Worm (Caenorhabditis elegans) whole organism, L3 larva: ENCODE data around the gene Y39A1A.24.
A peak's percentile ranks its signal among the peaks of the same experiment; 100 is the strongest.

Experiments used
- R02D3.7 ChIP-seq: fragments of 150-350 bp; optimal IDR thresholded peaks from 2 replicates; lab custom pipeline; 2014; ENCODE audit warnings: missing biosample characterization, missing genetic modification characterization
- ZK546.5 ChIP-seq: sonication (generic microtip); optimal IDR thresholded peaks from 2 replicates; lab custom pipeline; 2017; ENCODE audit warnings: missing biosample characterization, missing genetic modification characterization
- aly-2 ChIP-seq: fragments of 150-350 bp; optimal IDR thresholded peaks from 2 replicates; lab custom pipeline; 2014; ENCODE audit warnings: missing biosample characterization, missing genetic modification characterization
- ama-1 ChIP-seq: fragments of 150-350 bp; optimal IDR thresholded peaks from 2 replicates; lab custom pipeline; 2018
- ceh-16 ChIP-seq: sonication (generic microtip); optimal IDR thresholded peaks from 2 replicates; lab custom pipeline; 2017; ENCODE audit warnings: missing biosample characterization, missing genetic modification characterization
- ceh-28 ChIP-seq: fragments of 150-350 bp; optimal IDR thresholded peaks from 2 replicates; lab custom pipeline; 2014; ENCODE audit warnings: missing biosample characterization, missing genetic modification reagents, missing genetic modification characterization
- ceh-82 ChIP-seq: fragments of 150-350 bp; optimal IDR thresholded peaks from 2 replicates; lab custom pipeline; 2014; ENCODE audit warnings: missing biosample characterization, missing genetic modification characterization
- ceh-9 ChIP-seq: sonication (generic microtip); optimal IDR thresholded peaks from 2 replicates; lab custom pipeline; 2018; ENCODE audit warnings: missing biosample characterization, missing genetic modification characterization
- daf-12 ChIP-seq: fragments of 150-350 bp; optimal IDR thresholded peaks from 2 replicates; lab custom pipeline; 2014; ENCODE audit warnings: missing biosample characterization, missing genetic modification reagents, missing genetic modification characterization
- egl-27 ChIP-seq: sonication (generic microtip); optimal IDR thresholded peaks from 4 replicates; lab custom pipeline; 2017; ENCODE audit warnings: missing biosample characterization, missing genetic modification reagents, missing genetic modification characterization
- egl-5 ChIP-seq: fragments of 150-350 bp; optimal IDR thresholded peaks from 2 replicates; lab custom pipeline; 2017; ENCODE audit warnings: missing biosample characterization, missing genetic modification reagents, missing genetic modification characterization, inconsistent platforms
- elt-1 ChIP-seq: fragments of 150-350 bp; optimal IDR thresholded peaks from 2 replicates; lab custom pipeline; 2014; ENCODE audit warnings: missing biosample characterization, missing genetic modification characterization
- elt-3 ChIP-seq, 3 experiments: fragments of 150-350 bp in 1 of 3; sonication (generic microtip) in 2 of 3; optimal IDR thresholded peaks; 2 replicates in 2 of 3; 4 replicates in 1 of 3; lab custom pipeline; 2014 to 2017; ENCODE audit warnings: missing biosample characterization in 3 of 3, missing genetic modification characterization in 3 of 3
- eor-1 ChIP-seq, 2 experiments: fragments of 150-350 bp; optimal IDR thresholded peaks; 2 replicates each; lab custom pipeline; 2014 to 2018; ENCODE audit warnings: missing biosample characterization in 2 of 2, missing genetic modification characterization in 2 of 2
- fkh-10 ChIP-seq: sonication (generic microtip); optimal IDR thresholded peaks from 2 replicates; lab custom pipeline; 2017; ENCODE audit warnings: missing biosample characterization, missing genetic modification reagents, missing genetic modification characterization
- fkh-2 ChIP-seq: fragments of 150-350 bp; optimal IDR thresholded peaks from 2 replicates; lab custom pipeline; 2014; ENCODE audit warnings: missing biosample characterization, missing genetic modification reagents, missing genetic modification characterization
- fos-1 ChIP-seq: fragments of 150-350 bp; optimal IDR thresholded peaks from 2 replicates; lab custom pipeline; 2014; ENCODE audit warnings: missing biosample characterization, missing genetic modification characterization
- hmg-11 ChIP-seq: sonication (generic microtip); optimal IDR thresholded peaks from 2 replicates; lab custom pipeline; 2016; ENCODE audit warnings: missing genetic modification characterization, missing compliant biosample characterization
- jun-1 ChIP-seq: fragments of 150-350 bp; optimal IDR thresholded peaks from 2 replicates; lab custom pipeline; 2014; ENCODE audit warnings: missing biosample characterization, missing genetic modification reagents, missing genetic modification characterization
- lin-15B ChIP-seq: fragments of 150-350 bp; optimal IDR thresholded peaks from 2 replicates; lab custom pipeline; 2014; ENCODE audit warnings: missing biosample characterization, missing genetic modification characterization
- lin-39 ChIP-seq: fragments of 150-350 bp; optimal IDR thresholded peaks from 2 replicates; lab custom pipeline; 2018; ENCODE audit warnings: missing biosample characterization, missing genetic modification reagents, missing genetic modification characterization
- lsy-12 ChIP-seq: sonication (generic microtip); optimal IDR thresholded peaks from 2 replicates; lab custom pipeline; 2016; ENCODE audit warnings: mild to moderate bottlenecking, missing genetic modification characterization, missing compliant biosample characterization
- mdl-1 ChIP-seq: fragments of 150-350 bp; optimal IDR thresholded peaks from 2 replicates; lab custom pipeline; 2014; ENCODE audit warnings: missing biosample characterization, missing genetic modification characterization
- mml-1 ChIP-seq: fragments of 150-350 bp; sonication (generic microtip); optimal IDR thresholded peaks from 3 replicates; lab custom pipeline; 2014; ENCODE audit warnings: missing biosample characterization, missing genetic modification characterization
- nfya-1 ChIP-seq: sonication (generic microtip); optimal IDR thresholded peaks from 2 replicates; lab custom pipeline; 2017; ENCODE audit warnings: missing genetic modification characterization, mild to moderate bottlenecking, missing compliant biosample characterization, antibody characterized with exemption, moderate library complexity; ENCODE audit not compliant: insufficient read depth
- nhr-11 ChIP-seq: fragments of 150-350 bp; optimal IDR thresholded peaks from 2 replicates; lab custom pipeline; 2014; ENCODE audit warnings: missing biosample characterization, missing genetic modification characterization
- nhr-12 ChIP-seq: fragments of 150-350 bp; optimal IDR thresholded peaks from 2 replicates; lab custom pipeline; 2014; ENCODE audit warnings: missing biosample characterization, missing genetic modification characterization
- nhr-23 ChIP-seq: fragments of 150-350 bp; optimal IDR thresholded peaks from 2 replicates; lab custom pipeline; 2014; ENCODE audit warnings: missing biosample characterization, missing genetic modification reagents, missing genetic modification characterization
- nhr-237 ChIP-seq: fragments of 150-350 bp; optimal IDR thresholded peaks from 2 replicates; lab custom pipeline; 2014; ENCODE audit warnings: missing biosample characterization, missing genetic modification characterization
- nhr-25 ChIP-seq: sonication (generic microtip); optimal IDR thresholded peaks from 2 replicates; lab custom pipeline; 2017; ENCODE audit warnings: missing biosample characterization, missing genetic modification characterization
- nhr-28 ChIP-seq: fragments of 150-350 bp; optimal IDR thresholded peaks from 2 replicates; lab custom pipeline; 2014; ENCODE audit warnings: missing biosample characterization, missing genetic modification characterization
- nhr-43 ChIP-seq: sonication (generic microtip); optimal IDR thresholded peaks from 2 replicates; lab custom pipeline; 2016; ENCODE audit warnings: mild to moderate bottlenecking, missing genetic modification characterization, missing compliant biosample characterization; ENCODE audit not compliant: poor library complexity, severe bottlenecking
- nhr-67 ChIP-seq: fragments of 150-350 bp; optimal IDR thresholded peaks from 2 replicates; lab custom pipeline; 2014; ENCODE audit warnings: missing biosample characterization, missing genetic modification characterization
- nhr-76 ChIP-seq: fragments of 150-350 bp; sonication (generic microtip); optimal IDR thresholded peaks from 5 replicates; lab custom pipeline; 2014; ENCODE audit warnings: missing biosample characterization, missing genetic modification characterization
- nhr-77 ChIP-seq: fragments of 150-350 bp; optimal IDR thresholded peaks from 2 replicates; lab custom pipeline; 2014; ENCODE audit warnings: missing biosample characterization, missing genetic modification characterization
- pha-4 ChIP-seq: fragments of 150-350 bp; optimal IDR thresholded peaks from 2 replicates; lab custom pipeline; 2014; ENCODE audit warnings: missing biosample characterization, missing genetic modification reagents, missing genetic modification characterization
- pqm-1 ChIP-seq: fragments of 150-350 bp; optimal IDR thresholded peaks from 2 replicates; lab custom pipeline; 2017; ENCODE audit warnings: missing biosample characterization, missing genetic modification characterization, inconsistent platforms
- sea-2 ChIP-seq: fragments of 150-350 bp; sonication (generic microtip); optimal IDR thresholded peaks from 4 replicates; lab custom pipeline; 2014; ENCODE audit warnings: missing biosample characterization, missing genetic modification reagents, missing genetic modification characterization
- skn-1 ChIP-seq: fragments of 150-350 bp; optimal IDR thresholded peaks from 2 replicates; lab custom pipeline; 2014; ENCODE audit warnings: missing biosample characterization, missing genetic modification characterization
- snpc-4 ChIP-seq: fragments of 150-350 bp; optimal IDR thresholded peaks from 2 replicates; lab custom pipeline; 2014; ENCODE audit warnings: missing biosample characterization, missing genetic modification characterization
- tbx-2 ChIP-seq: sonication (generic microtip); optimal IDR thresholded peaks from 2 replicates; lab custom pipeline; 2016; ENCODE audit warnings: mild to moderate bottlenecking, missing genetic modification characterization, missing compliant biosample characterization
- unc-39 ChIP-seq: sonication (generic microtip); optimal IDR thresholded peaks from 4 replicates; lab custom pipeline; 2017; ENCODE audit warnings: missing biosample characterization, missing genetic modification characterization
- unc-62 ChIP-seq: fragments of 150-350 bp; sonication (generic microtip); optimal IDR thresholded peaks from 4 replicates; lab custom pipeline; 2014; ENCODE audit warnings: missing biosample characterization, missing genetic modification reagents, missing genetic modification characterization
- zag-1 ChIP-seq: fragments of 150-350 bp; optimal IDR thresholded peaks from 2 replicates; lab custom pipeline; 2014; ENCODE audit warnings: missing biosample characterization, missing genetic modification characterization
- ztf-11 ChIP-seq: fragments of 150-350 bp; optimal IDR thresholded peaks from 2 replicates; lab custom pipeline; 2014; ENCODE audit warnings: missing biosample characterization, missing genetic modification characterization
- ztf-4 ChIP-seq: fragments of 150-350 bp; optimal IDR thresholded peaks from 2 replicates; lab custom pipeline; 2014; ENCODE audit warnings: missing biosample characterization, missing genetic modification characterization

Gene Y39A1A.24

DNA sequence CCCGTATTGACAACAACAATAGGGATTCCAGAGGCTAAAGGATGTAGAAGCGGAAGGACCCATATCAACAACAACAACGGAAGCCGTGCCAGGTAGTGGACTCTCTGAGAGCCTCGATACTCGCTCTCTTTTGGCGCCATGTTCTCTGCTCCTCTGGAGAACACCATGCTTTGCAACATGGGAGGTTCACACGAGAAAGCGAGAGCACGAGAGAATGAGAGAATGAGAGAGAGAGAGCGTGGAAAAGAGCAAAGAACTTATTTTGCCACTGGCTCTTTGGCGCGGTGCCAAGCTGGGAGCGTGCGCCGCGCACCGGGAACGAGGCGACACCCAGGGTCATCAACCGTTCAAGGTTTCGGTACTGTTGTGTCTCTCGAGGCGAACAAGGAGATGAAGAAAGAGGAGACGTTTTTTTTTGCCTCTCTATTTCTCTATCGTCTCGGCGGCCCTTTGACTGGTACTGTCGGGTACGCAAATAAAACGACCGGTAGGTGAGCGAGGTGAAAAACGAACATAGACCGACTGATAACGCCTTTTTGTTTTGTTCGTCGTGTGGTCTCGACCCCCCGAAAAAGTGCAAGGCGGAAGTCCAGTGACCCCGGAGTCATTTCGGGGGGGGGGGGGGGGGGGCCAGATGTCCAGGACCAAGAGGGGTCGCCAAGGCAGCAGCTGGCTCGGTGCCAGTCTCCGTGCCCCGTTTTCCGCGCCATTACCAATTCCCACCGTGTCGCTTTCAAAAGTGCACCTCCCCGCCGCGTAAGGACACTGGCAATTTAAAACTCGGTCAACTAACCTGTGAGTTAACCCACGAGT, 20.4 kb downstream of the Y39A1A.24 start, which contains the start of gene Y39A1A.10 (continued):
- TF ChIP-seq unc-39 (no peak), egl-5 (tag; lab: Kevin White, UChicago) (no peak), mdl-1 (tag; lab: Kevin White, UChicago) (no peak), fos-1 (tag; lab: Kevin White, UChicago) (no peak), fkh-10 (GFP tag; lab: Kevin White, UChicago) (no peak), skn-1 (tag; lab: Kevin White, UChicago) (no peak), jun-1 (peak; percentile 33), nhr-76 (tag; lab: Kevin White, UChicago) (no peak), ztf-11 (tag; lab: Kevin White, UChicago) (no peak), snpc-4 (tag; lab: Kevin White, UChicago) (no peak), nfya-1 (tag; lab: Kevin White, UChicago) (peak; percentile 27), R02D3.7 (tag; lab: Kevin White, UChicago) (no peak)

DNA sequence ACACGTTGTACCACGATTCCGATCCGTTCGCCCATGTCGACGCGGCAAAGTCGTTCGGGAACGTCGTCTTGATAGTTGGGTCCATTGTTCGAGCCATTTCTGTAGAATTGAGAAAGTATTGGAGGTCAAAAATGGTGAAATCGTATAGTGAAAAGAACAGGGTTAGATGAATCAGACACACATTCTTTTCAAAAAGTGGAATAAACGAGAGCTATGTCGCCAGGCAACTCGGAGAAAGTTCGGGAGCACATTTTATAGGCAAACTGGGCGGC, 20.9 kb downstream of the Y39A1A.24 start, which contains the start of gene Y39A1A.9:
TSS of gene Y39A1A.9 (minus strand) at position 99 of the 272 bp plus-strand sequence.
- no peak for TF ChIP-seq ceh-28 (tag; lab: Kevin White, UChicago)
- no peak for TF ChIP-seq lin-39
- TF ChIP-seq pha-4 (tag; lab: Kevin White, UChicago) = no peak
- no peak for TF ChIP-seq snpc-4 (tag; lab: Kevin White, UChicago)
- TF ChIP-seq fkh-10 (GFP tag; lab: Kevin White, UChicago) = no peak
- TF ChIP-seq elt-1 (tag; lab: Kevin White, UChicago) = no peak
- no peak for TF ChIP-seq pqm-1 (tag; lab: Kevin White, UChicago)
- TF ChIP-seq lin-15B (tag; lab: Kevin White, UChicago) = no peak

DNA sequence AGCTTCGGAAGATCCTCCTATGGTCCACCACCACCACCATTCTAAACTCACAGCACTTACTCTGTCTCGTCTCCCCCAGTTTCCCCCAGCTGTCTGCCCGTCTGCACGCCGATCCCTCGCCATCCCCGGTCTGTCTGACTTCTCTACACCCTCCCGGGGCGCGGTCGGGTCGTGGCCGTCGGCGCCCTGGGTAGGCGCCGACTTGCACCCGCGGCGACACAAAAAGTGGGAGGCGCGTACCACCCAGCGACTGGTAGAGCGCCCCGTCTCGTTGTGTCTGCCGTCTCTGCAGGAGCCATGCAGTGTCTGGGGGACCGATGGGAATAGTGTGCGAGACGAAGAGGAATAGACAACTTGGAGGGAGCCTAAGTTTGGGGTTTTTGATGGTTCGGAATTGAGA, 21.6 kb downstream of the Y39A1A.24 start:
- TF ChIP-seq fkh-10 (GFP tag; lab: Kevin White, UChicago) (peak; percentile 35), mdl-1 (tag; lab: Kevin White, UChicago) (peak; percentile 84), mml-1 (tag; lab: Kevin White, UChicago) (no peak), nhr-67 (tag; lab: Kevin White, UChicago) (no peak), tbx-2 (tag; lab: Kevin White, UChicago) (peak; percentile 77), ceh-9 (tag; lab: Kevin White, UChicago) (no peak), unc-39 (no peak), aly-2 (no peak), nhr-12 (no peak), nhr-43 (tag; lab: Kevin White, UChicago) (peak; percentile 82), nhr-28 (tag; lab: Kevin White, UChicago) (no peak), lsy-12 (tag; lab: Kevin White, UChicago) (peak; percentile 90), nhr-23 (tag; lab: Kevin White, UChicago) (peak; percentile 95), sea-2 (GFP tag; lab: Kevin White, UChicago) (peak; percentile 55), ama-1 (lab: Kevin White, UChicago) (peak; percentile 74), nhr-77 (tag; lab: Kevin White, UChicago) (no peak), nhr-76 (tag; lab: Kevin White, UChicago) (peak; percentile 6), skn-1 (tag; lab: Kevin White, UChicago) (peak; percentile 73), hmg-11 (peak; percentile 88), elt-3 (tag; optimal IDR thresholded peaks at IDR 0.05; lab: Kevin White, UChicago) (no peak), egl-27 (tag; lab: Kevin White, UChicago) (no peak), pha-4 (tag; lab: Kevin White, UChicago) (peak; percentile 89), zag-1 (tag; lab: Kevin White, UChicago) (peak; percentile 43), eor-1 (tag; optimal IDR thresholded peaks at IDR 0.05; lab: Kevin White, UChicago) (no peak), ztf-4 (peak; percentile 3), nhr-11 (tag; lab: Kevin White, UChicago) (peak; percentile 26), fkh-2 (tag; lab: Kevin White, UChicago) (no peak), daf-12 (tag; lab: Kevin White, UChicago) (no peak), unc-62 (peak; percentile 92), lin-39 (peak; percentile 99), fos-1 (tag; lab: Kevin White, UChicago) (peak; percentile 64), ztf-11 (tag; lab: Kevin White, UChicago) (no peak), lin-15B (tag; lab: Kevin White, UChicago) (peak; percentile 62), nhr-237 (tag; lab: Kevin White, UChicago) (no peak), jun-1 (peak; percentile 80), ceh-28 (tag; lab: Kevin White, UChicago) (peak; percentile 90), nhr-25 (tag; lab: Kevin White, UChicago) (peak; percentile 95), ceh-16 (tag; lab: Kevin White, UChicago) (no peak), ceh-82 (tag; lab: Kevin White, UChicago) (peak; percentile 67), R02D3.7 (tag; lab: Kevin White, UChicago) (peak; percentile 78), ZK546.5 (tag; lab: Kevin White, UChicago) (no peak), nfya-1 (tag; lab: Kevin White, UChicago) (peak; percentile 98), snpc-4 (tag; lab: Kevin White, UChicago) (peak; percentile 4), egl-5 (tag; lab: Kevin White, UChicago) (peak; percentile 78), pqm-1 (tag; lab: Kevin White, UChicago) (peak; percentile 26)
